Fruit fly (Drosophila melanogaster): ENCODE results near the gene obst-A.

DNA sequence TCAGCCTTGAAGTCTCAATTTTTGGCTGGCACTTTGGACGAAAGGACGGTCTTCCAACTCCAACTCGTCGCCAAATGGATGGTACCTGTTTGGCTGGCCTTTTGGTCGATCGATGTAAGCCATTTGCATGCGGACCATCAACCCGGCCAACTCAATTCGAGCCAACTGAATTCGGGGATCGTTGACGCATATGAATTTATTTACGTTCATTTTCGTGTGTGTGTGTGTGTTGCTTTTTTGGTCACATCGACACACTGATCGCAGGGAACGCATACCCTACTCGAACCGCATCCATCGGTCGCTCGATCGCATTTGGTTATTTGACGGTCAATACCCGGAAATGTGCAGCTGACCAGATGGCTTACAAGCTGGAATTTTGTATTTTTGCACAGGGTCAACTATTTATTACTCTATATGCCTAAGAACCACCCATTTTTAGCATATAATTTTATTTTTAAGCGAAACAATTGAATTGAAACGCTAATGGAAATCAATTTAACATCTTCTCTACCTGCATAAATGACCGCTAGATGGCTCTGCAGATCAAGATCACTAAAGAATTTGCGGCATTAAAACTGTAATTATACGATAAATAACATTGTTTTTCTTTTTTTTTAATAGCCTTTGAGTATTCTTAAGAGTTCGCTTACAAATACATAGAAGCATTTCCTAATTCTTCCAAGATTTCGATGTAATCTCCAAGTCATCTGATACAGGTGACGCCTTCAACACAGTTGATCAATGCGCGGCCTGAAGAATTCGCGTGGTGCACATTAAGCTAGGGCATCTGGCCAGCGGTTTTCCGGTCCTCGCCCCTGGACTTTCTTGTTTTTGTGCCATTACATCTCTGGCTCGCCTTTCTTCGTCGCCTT lies 683 bp upstream of the obst-A start:
- TF ChIP-seq net (GFP tag; optimal IDR thresholded peaks at IDR 0.05): no peak
- no peak for TF ChIP-seq Hr4 (GFP tag; optimal IDR thresholded peaks at IDR 0.05)
- TF ChIP-seq Hr39 (GFP tag; optimal IDR thresholded peaks at IDR 0.05): no peak
- no peak for TF ChIP-seq Sox102F (GFP tag; optimal IDR thresholded peaks at IDR 0.05)
- no peak for TF ChIP-seq Eip93F (GFP tag; optimal IDR thresholded peaks at IDR 0.05)
- TF ChIP-seq CG16779 (tag; optimal IDR thresholded peaks at IDR 0.05): no peak
- no peak for TF ChIP-seq CG11294 (GFP tag; IDR thresholded peaks at IDR 0.05)
- TF ChIP-seq Ets21C (GFP tag; optimal IDR thresholded peaks at IDR 0.05): no peak
- no peak for TF ChIP-seq CG9139 (GFP tag; optimal IDR thresholded peaks at IDR 0.05)
- no peak for TF ChIP-seq CG6808 (GFP tag; optimal IDR thresholded peaks at IDR 0.05)
- no peak for TF ChIP-seq OdsH (GFP tag; optimal IDR thresholded peaks at IDR 0.05)
- no peak for TF ChIP-seq CG6854 (GFP tag; optimal IDR thresholded peaks at IDR 0.05)
- TF ChIP-seq CG4318 (GFP tag; optimal IDR thresholded peaks at IDR 0.05): no peak

Data from whole organism, prepupa.